Worm (Caenorhabditis elegans): ENCODE data around the gene Y27F2A.11.
A peak's percentile ranks its signal among the peaks of the same experiment; 100 is the strongest.

Gene Y27F2A.11

ce11 chrII:3240207-3240606 lies 51.1 kb downstream of the Y27F2A.11 start, which contains the start of gene C17F4.3:
C17F4.3 (plus strand) TSS chrII:3240507.
- TF ChIP-seq blmp-1 (tag; optimal IDR thresholded peaks at IDR 0.05) = peak; percentile 87
- TF ChIP-seq snu-23 (GFP tag; optimal IDR thresholded peaks at IDR 0.05) = no peak

Data from whole organism, L1 larva.